Worm (Caenorhabditis elegans) whole organism, early embryonic: ENCODE results near the gene Y38H6C.20.

Experiments used
- F13C5.2 ChIP-seq: sonication (generic microtip); optimal IDR thresholded peaks from 2 replicates; lab custom pipeline; 2017; ENCODE audit warnings: mild to moderate bottlenecking, missing genetic modification characterization, inconsistent platforms, missing compliant biosample characterization
- aly-1 ChIP-seq: sonication (generic microtip); optimal IDR thresholded peaks from 2 replicates; lab custom pipeline; 2016; ENCODE audit warnings: missing genetic modification characterization, missing compliant biosample characterization
- ama-1 ChIP-seq: fragments of 150-350 bp; optimal IDR thresholded peaks from 2 replicates; lab custom pipeline; 2014
- flt-1 ChIP-seq: fragments of 200-800 bp; sonication (Bioruptor generic); IDR thresholded peaks from 2 replicates; pipeline ENCODE4 v1.3.6; 2022; ENCODE audit warnings: missing genetic modification characterization, missing compliant biosample characterization
- hmbx-1 ChIP-seq: sonication (generic microtip); optimal IDR thresholded peaks from 2 replicates; lab custom pipeline; 2016; ENCODE audit warnings: mild to moderate bottlenecking, missing genetic modification characterization, missing compliant biosample characterization
- scrt-1 ChIP-seq: fragments of 200-800 bp; sonication (Bioruptor generic); IDR thresholded peaks from 2 replicates; pipeline ENCODE4 v1.3.6; 2022; ENCODE audit warnings: missing genetic modification characterization, missing compliant biosample characterization
- sea-1 ChIP-seq: fragments of 200-800 bp; sonication (Bioruptor generic); conservative IDR thresholded peaks from 2 replicates; pipeline ENCODE4 v1.3.6; 2022; ENCODE audit warnings: missing genetic modification characterization, missing compliant biosample characterization
- tbx-11 ChIP-seq: fragments of 200-800 bp; sonication (Bioruptor generic); IDR thresholded peaks from 2 replicates; pipeline ENCODE4 v1.3.6; 2022; ENCODE audit warnings: missing genetic modification characterization, missing compliant biosample characterization

DNA sequence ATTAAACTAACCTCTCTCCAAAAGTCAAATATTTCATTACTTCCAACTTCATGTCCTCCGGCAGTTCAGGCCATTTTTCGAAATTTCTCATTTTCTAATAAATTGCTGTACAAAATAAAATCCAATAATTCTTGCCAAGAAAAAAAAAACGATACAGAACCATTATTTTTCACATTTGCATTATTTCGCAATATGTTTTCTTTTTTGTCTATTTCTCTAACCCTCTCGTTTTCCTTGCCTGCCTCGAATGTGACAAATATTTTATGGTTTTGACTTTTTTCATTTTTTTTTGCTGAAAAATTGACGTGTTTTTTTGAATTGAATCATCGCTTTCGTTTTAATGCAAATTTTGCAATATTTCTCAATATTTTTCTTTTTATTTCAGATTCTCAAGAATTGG is 28.8 kb downstream of the Y38H6C.20 start, which contains the start of the genes Y38H6C.9 and fbxa-150:
- TF ChIP-seq hmbx-1 (tag; lab: Kevin White, UChicago) = no peak
- no peak for TF ChIP-seq scrt-1 (GFP tag; lab: Robert Waterston, UW)
- TF ChIP-seq ama-1 = no peak
- no peak for TF ChIP-seq sea-1 (GFP tag; lab: Robert Waterston, UW)
- no peak for TF ChIP-seq aly-1
- TF ChIP-seq tbx-11 (GFP tag; lab: Robert Waterston, UW) = no peak
- no peak for TF ChIP-seq flt-1
- no peak for TF ChIP-seq F13C5.2 (tag; lab: Kevin White, UChicago)
